Fruit fly (Drosophila melanogaster): ENCODE measurements around the gene CG32266.

The CG32266 gene

dm6 chr3L:3771406-3771935 lies 19.1 kb upstream of the CG32266 start (continued):
- TF ChIP-seq nom (GFP tag; optimal IDR thresholded peaks at IDR 0.05) (peak; percentile 93), Deaf1 (tag; optimal IDR thresholded peaks at IDR 0.05) (peak; percentile 50), CG7987 (GFP tag; optimal IDR thresholded peaks at IDR 0.05) (peak; percentile 18), CG18764 (GFP tag; optimal IDR thresholded peaks at IDR 0.05) (peak; percentile 11), lola (GFP tag; optimal IDR thresholded peaks at IDR 0.05) (peak in 1 of 3 experiments; percentile 4), CG1603 (tag; optimal IDR thresholded peaks at IDR 0.05) (no peak), CG2202 (tag; optimal IDR thresholded peaks at IDR 0.05) (no peak), mam (GFP tag; optimal IDR thresholded peaks at IDR 0.05) (peak; percentile 11), NC2α (GFP tag; optimal IDR thresholded peaks at IDR 0.05) (no peak), zfh1 (GFP tag; IDR thresholded peaks at IDR 0.05) (peak; percentile 72; the same call in 2 of the 3 replicates), CG10321 (GFP tag; IDR thresholded peaks at IDR 0.05) (0 out of 2 replicates have a peak, but pooled peaks have one; percentile 39), unpg (GFP tag; optimal IDR thresholded peaks at IDR 0.05) (peak; percentile 79), CG10147 (GFP tag; optimal IDR thresholded peaks at IDR 0.05) (peak; percentile 64), CG8944 (GFP tag; optimal IDR thresholded peaks at IDR 0.05) (no peak), CG12744 (GFP tag; optimal IDR thresholded peaks at IDR 0.05) (no peak), CG15514 (GFP tag; optimal IDR thresholded peaks at IDR 0.05) (peak; percentile 54), Xrp1 (GFP tag; IDR thresholded peaks at IDR 0.05) (peak; percentile 73), fd64A (GFP tag; optimal IDR thresholded peaks at IDR 0.05) (no peak), CG10209 (GFP tag; optimal IDR thresholded peaks at IDR 0.05) (peak; percentile 70), CG4328 (GFP tag; optimal IDR thresholded peaks at IDR 0.05) (no peak), yki (optimal IDR thresholded peaks at IDR 0.05) (no peak), ind (GFP tag; optimal IDR thresholded peaks at IDR 0.05) (peak; percentile 62), CG8089 (GFP tag; optimal IDR thresholded peaks at IDR 0.05) (no peak), zen (tag; optimal IDR thresholded peaks at IDR 0.05) (no peak), CG18619 (GFP tag; optimal IDR thresholded peaks at IDR 0.05) (peak; percentile 55), crol (GFP tag; IDR thresholded peaks at IDR 0.05) (no peak), Usf (GFP tag; optimal IDR thresholded peaks at IDR 0.05) (no peak), ems (GFP tag; optimal IDR thresholded peaks at IDR 0.05) (peak; percentile 36), Opbp (GFP tag; IDR thresholded peaks at IDR 0.05; ENCODE audit: partially characterized antibody) (no peak), CG14441 (GFP tag; IDR thresholded peaks at IDR 0.05) (peak; percentile 79), CG15269 (tag; optimal IDR thresholded peaks at IDR 0.05) (peak; percentile 93), CG10274 (GFP tag; optimal IDR thresholded peaks at IDR 0.05) (no peak), BEAF-32 (GFP tag; optimal IDR thresholded peaks at IDR 0.05) (no peak), tup (GFP tag; optimal IDR thresholded peaks at IDR 0.05) (peak; percentile 17), Ssrp (tag; optimal IDR thresholded peaks at IDR 0.05) (peak; percentile 53), Dll (GFP tag; IDR thresholded peaks at IDR 0.05; ENCODE audit: partially characterized antibody) (no peak), CG12391 (tag; optimal IDR thresholded peaks at IDR 0.05) (peak; percentile 76), Rfx (GFP tag; IDR thresholded peaks at IDR 0.05) (peak; percentile 94), kay (GFP tag; optimal IDR thresholded peaks at IDR 0.05) (peak; percentile 19), CG10366 (GFP tag; IDR thresholded peaks at IDR 0.05) (peak; percentile 64), CG31224 (GFP tag; IDR thresholded peaks at IDR 0.05) (peak; percentile 83), peb (GFP tag; IDR thresholded peaks at IDR 0.05) (peak; percentile 31; the same call in 1 of the 2 replicates), al (GFP tag; IDR thresholded peaks at IDR 0.05) (peak; percentile 92), Spps (tag; optimal IDR thresholded peaks at IDR 0.05) (no peak), CG6654 (GFP tag; optimal IDR thresholded peaks at IDR 0.05) (no peak), tgo (GFP tag; IDR thresholded peaks at IDR 0.05) (peak; percentile 88), CG16863 (GFP tag; optimal IDR thresholded peaks at IDR 0.05) (no peak), CG12104 (GFP tag; optimal IDR thresholded peaks at IDR 0.05) (peak; percentile 27), ewg (GFP tag; optimal IDR thresholded peaks at IDR 0.05) (peak; percentile 12), CG10565 (GFP tag; optimal IDR thresholded peaks at IDR 0.05) (no peak)

Data from whole organism, embryonic.